Fruit fly (Drosophila melanogaster) whole organism: Measurements from ENCODE around the gene frm.
A peak's percentile ranks its signal among the peaks of the same experiment; 100 is the strongest.

Experiments
- CG8478 ChIP-seq: fragments of >200 bp; optimal IDR thresholded peaks from 2 replicates; lab custom pipeline; 2018; ENCODE audit warnings: inconsistent platforms
- Dll ChIP-seq: fragments of >200 bp; optimal IDR thresholded peaks from 2 replicates; lab custom pipeline; 2017
- EcR ChIP-seq, 2 experiments: fragments of >200 bp; optimal IDR thresholded peaks; 2 replicates each; lab custom pipeline; 2017; ENCODE audit warnings: missing biosample characterization in 2 of 2, missing genetic modification characterization in 2 of 2, missing genetic modification reagents in 2 of 2
- pan ChIP-seq: fragments of >200 bp; optimal IDR thresholded peaks from 2 replicates; lab custom pipeline; 2017
- psq ChIP-seq: fragments of >200 bp; optimal IDR thresholded peaks from 2 replicates; lab custom pipeline; 2017
- usp ChIP-seq: fragments of >200 bp; optimal IDR thresholded peaks from 2 replicates; lab custom pipeline; 2017; ENCODE audit warnings: missing biosample characterization, missing genetic modification characterization, mixed read lengths

Gene frm

dm6 chr3L:5576543-5576942 is 25.6 kb upstream of the frm start:
- TF ChIP-seq pan (lab: Kevin White, UChicago) (no peak), usp (GFP tag; lab: Kevin White, UChicago) (no peak)

dm6 chr3L:5575524-5575923 is 24.6 kb upstream of the frm start:
- no peak for TF ChIP-seq psq (lab: Kevin White, UChicago)
- no peak for TF ChIP-seq Dll
- TF ChIP-seq pan (lab: Kevin White, UChicago) = no peak
- TF ChIP-seq CG8478 = no peak
- no peak for TF ChIP-seq EcR (GFP tag; optimal IDR thresholded peaks at IDR 0.05; lab: Kevin White, UChicago)
- TF ChIP-seq usp (GFP tag; lab: Kevin White, UChicago) = no peak

- TF ChIP-seq CG8478 = no peak
- TF ChIP-seq EcR (GFP tag; optimal IDR thresholded peaks at IDR 0.05; lab: Kevin White, UChicago) = no peak
- peak; percentile 9 for TF ChIP-seq Dll
Observed at dm6 chr3L:5571051-5571450, 20.1 kb upstream of the frm start.

- TF ChIP-seq EcR (GFP tag; optimal IDR thresholded peaks at IDR 0.05; lab: Kevin White, UChicago) = no peak
- TF ChIP-seq CG8478 = no peak
- TF ChIP-seq psq (lab: Kevin White, UChicago) = no peak
- no peak for TF ChIP-seq Dll
- TF ChIP-seq pan (lab: Kevin White, UChicago) = no peak
- TF ChIP-seq usp (GFP tag; lab: Kevin White, UChicago) = no peak
Observed at dm6 chr3L:5569724-5570123, 18.8 kb upstream of the frm start.

- TF ChIP-seq CG8478 (no peak), Dll (no peak), EcR (GFP tag; optimal IDR thresholded peaks at IDR 0.05; lab: Kevin White, UChicago) (no peak), usp (GFP tag; lab: Kevin White, UChicago) (no peak), pan (lab: Kevin White, UChicago) (no peak), psq (lab: Kevin White, UChicago) (no peak)
Observed at dm6 chr3L:5568361-5568760, 17.4 kb upstream of the frm start.

- TF ChIP-seq CG8478 (no peak), Dll (no peak), psq (lab: Kevin White, UChicago) (no peak), EcR (GFP tag; optimal IDR thresholded peaks at IDR 0.05; lab: Kevin White, UChicago) (no peak)
Observed at dm6 chr3L:5565051-5565688, 14.2 kb upstream of the frm start, which contains the start of gene bc10. Gene bc10, plus strand, starts transcription at chr3L:5565231.

dm6 chr3L:5563309-5564182 is 12.6 kb upstream of the frm start, which contains the start of the genes ScsbetaG and Sras:
Gene ScsbetaG, minus strand, starts transcription at chr3L:5563691.
Gene Sras, plus strand, starts transcription at chr3L:5563774.
- TF ChIP-seq pan (lab: Kevin White, UChicago) = no peak
- no peak for TF ChIP-seq usp (GFP tag; lab: Kevin White, UChicago)
- no peak for TF ChIP-seq Dll
- no peak for TF ChIP-seq CG8478
- no peak for TF ChIP-seq EcR (GFP tag; optimal IDR thresholded peaks at IDR 0.05; lab: Kevin White, UChicago)
- TF ChIP-seq psq (lab: Kevin White, UChicago) = no peak

dm6 chr3L:5562584-5562983 is 11.6 kb upstream of the frm start:
- TF ChIP-seq usp (GFP tag; lab: Kevin White, UChicago) (no peak), psq (lab: Kevin White, UChicago) (no peak), Dll (no peak), pan (lab: Kevin White, UChicago) (no peak), CG8478 (no peak), EcR (GFP tag; optimal IDR thresholded peaks at IDR 0.05; lab: Kevin White, UChicago) (no peak)

dm6 chr3L:5561341-5561740 is 10.4 kb upstream of the frm start, which contains the start of gene sinu:
Gene sinu, minus strand, starts transcription at chr3L:5561598.
- no peak for TF ChIP-seq EcR (GFP tag; optimal IDR thresholded peaks at IDR 0.05; lab: Kevin White, UChicago)
- TF ChIP-seq CG8478 = no peak
- no peak for TF ChIP-seq usp (GFP tag; lab: Kevin White, UChicago)
- no peak for TF ChIP-seq Dll
- no peak for TF ChIP-seq pan (lab: Kevin White, UChicago)
- TF ChIP-seq psq (lab: Kevin White, UChicago) = no peak

- TF ChIP-seq psq (lab: Kevin White, UChicago) (no peak), EcR (GFP tag; optimal IDR thresholded peaks at IDR 0.05; lab: Kevin White, UChicago) (no peak), pan (lab: Kevin White, UChicago) (no peak), CG8478 (no peak), usp (GFP tag; lab: Kevin White, UChicago) (no peak), Dll (no peak)
Observed at dm6 chr3L:5556195-5556594, 5.2 kb upstream of the frm start.

dm6 chr3L:5554377-5554776 is 3.4 kb upstream of the frm start:
- no peak for TF ChIP-seq pan (lab: Kevin White, UChicago)
- TF ChIP-seq usp (GFP tag; lab: Kevin White, UChicago) = no peak

dm6 chr3L:5553717-5554116 is 2.8 kb upstream of the frm start:
- no peak for TF ChIP-seq Dll
- TF ChIP-seq pan (lab: Kevin White, UChicago) = no peak
- TF ChIP-seq psq (lab: Kevin White, UChicago) = no peak
- TF ChIP-seq usp (GFP tag; lab: Kevin White, UChicago) = no peak
- no peak for TF ChIP-seq CG8478
- TF ChIP-seq EcR (GFP tag; optimal IDR thresholded peaks at IDR 0.05; lab: Kevin White, UChicago) = no peak
